Fruit fly (Drosophila melanogaster) whole organism, embryonic: ENCODE results near the gene CG31710.

Experiments
- Abd-B ChIP-seq: fragments of 200-800 bp; sonication (Bioruptor generic); optimal IDR thresholded peaks from 2 replicates; lab custom pipeline; 2018; ENCODE audit warnings: missing biosample characterization, mild to moderate bottlenecking, missing genetic modification characterization, moderate library complexity
- CG10565 ChIP-seq: fragments of 200-800 bp; sonication (Bioruptor generic); optimal IDR thresholded peaks from 3 replicates; lab custom pipeline; 2016; ENCODE audit warnings: missing biosample characterization, mild to moderate bottlenecking, missing genetic modification characterization
- CG11247 ChIP-seq: fragments of 200-800 bp; sonication (Bioruptor generic); IDR thresholded peaks from 2 replicates; pipeline ENCODE4 v1.3.6; 2022; ENCODE audit warnings: missing biosample characterization, missing genetic modification characterization
- CG11504 ChIP-seq: fragments of 200-800 bp; sonication (Bioruptor generic); optimal IDR thresholded peaks from 3 replicates; lab custom pipeline; 2019; ENCODE audit warnings: missing biosample characterization, mild to moderate bottlenecking, missing genetic modification characterization, moderate library complexity
- CG12744 ChIP-seq: fragments of 200-800 bp; sonication (Bioruptor generic); optimal IDR thresholded peaks from 2 replicates; lab custom pipeline; 2016; ENCODE audit warnings: missing biosample characterization, missing genetic modification characterization
- CG15269 ChIP-seq: fragments of 200-800 bp; sonication (Bioruptor generic); optimal IDR thresholded peaks from 2 replicates; lab custom pipeline; 2018; ENCODE audit warnings: missing biosample characterization, mild to moderate bottlenecking, missing genetic modification characterization, moderate library complexity
- CG16779 ChIP-seq: fragments of 200-800 bp; sonication (Bioruptor generic); IDR thresholded peaks from 2 replicates; pipeline ENCODE4 v1.3.6; 2022; ENCODE audit warnings: missing biosample characterization, missing genetic modification characterization
- CG17359 ChIP-seq: fragments of 200-800 bp; sonication (Bioruptor generic); optimal IDR thresholded peaks from 3 replicates; lab custom pipeline; 2018; ENCODE audit warnings: missing biosample characterization, mild to moderate bottlenecking, missing genetic modification characterization, moderate library complexity
- CG2120 ChIP-seq: fragments of 200-800 bp; sonication (Bioruptor generic); optimal IDR thresholded peaks from 3 replicates; lab custom pipeline; 2016; ENCODE audit warnings: missing biosample characterization, missing genetic modification characterization
- CG2678 ChIP-seq: fragments of 200-800 bp; sonication (Bioruptor generic); optimal IDR thresholded peaks from 3 replicates; lab custom pipeline; 2019; ENCODE audit warnings: missing biosample characterization, mild to moderate bottlenecking, missing genetic modification characterization, moderate library complexity
- CG2875 ChIP-seq: fragments of 200-800 bp; sonication (Bioruptor generic); optimal IDR thresholded peaks from 2 replicates; lab custom pipeline; 2017; ENCODE audit warnings: missing biosample characterization, mild to moderate bottlenecking, missing genetic modification characterization, missing genetic modification reagents
- CG4282 ChIP-seq: fragments of 200-800 bp; sonication (Bioruptor generic); optimal IDR thresholded peaks from 2 replicates; lab custom pipeline; 2016; ENCODE audit warnings: missing biosample characterization, missing genetic modification characterization
- CG43689 ChIP-seq: fragments of 200-800 bp; sonication (Bioruptor generic); IDR thresholded peaks from 2 replicates; pipeline ENCODE4 v1.3.6; 2022; ENCODE audit warnings: missing biosample characterization, missing genetic modification characterization
- CG4730 ChIP-seq: fragments of 200-800 bp; sonication (Bioruptor generic); IDR thresholded peaks from 2 replicates; pipeline ENCODE4 v1.3.6; 2022; ENCODE audit warnings: missing biosample characterization, missing genetic modification characterization
- CG7786 ChIP-seq: fragments of 200-800 bp; sonication (Bioruptor generic); optimal IDR thresholded peaks from 2 replicates; lab custom pipeline; 2016; ENCODE audit warnings: missing biosample characterization, missing genetic modification characterization
- CG7839 ChIP-seq: fragments of 200-800 bp; sonication (Bioruptor generic); optimal IDR thresholded peaks from 3 replicates; lab custom pipeline; 2018; ENCODE audit warnings: missing biosample characterization, mild to moderate bottlenecking, missing genetic modification characterization, moderate library complexity
- CG9727 ChIP-seq: fragments of 200-800 bp; sonication (Bioruptor generic); optimal IDR thresholded peaks from 3 replicates; lab custom pipeline; 2017; ENCODE audit warnings: missing biosample characterization, mild to moderate bottlenecking, missing genetic modification characterization
- Drgx ChIP-seq: fragments of 200-800 bp; sonication (Bioruptor generic); IDR thresholded peaks from 2 replicates; pipeline ENCODE4 v1.3.6; 2022; ENCODE audit warnings: missing biosample characterization, missing genetic modification characterization
- E2f1 ChIP-seq: fragments of 200-800 bp; sonication (Bioruptor generic); IDR thresholded peaks from 2 replicates; pipeline ENCODE4 v1.3.6; 2022; ENCODE audit warnings: missing biosample characterization, missing genetic modification characterization
- Fer1 ChIP-seq: fragments of 200-800 bp; sonication (Bioruptor generic); optimal IDR thresholded peaks from 2 replicates; lab custom pipeline; 2017; ENCODE audit warnings: missing biosample characterization, mild to moderate bottlenecking, missing genetic modification characterization
- HHEX ChIP-seq: fragments of 200-800 bp; sonication (Bioruptor generic); optimal IDR thresholded peaks from 3 replicates; lab custom pipeline; 2017; ENCODE audit warnings: missing biosample characterization, mild to moderate bottlenecking, missing genetic modification characterization, missing genetic modification reagents
- Max ChIP-seq: fragments of 200-800 bp; sonication (Bioruptor generic); optimal IDR thresholded peaks from 2 replicates; lab custom pipeline; 2016; ENCODE audit warnings: missing biosample characterization, mild to moderate bottlenecking, missing genetic modification characterization
- PHDP ChIP-seq: fragments of 200-800 bp; sonication (Bioruptor generic); optimal IDR thresholded peaks from 3 replicates; lab custom pipeline; 2018; ENCODE audit warnings: missing biosample characterization, mild to moderate bottlenecking, missing genetic modification characterization, moderate library complexity
- Rfx ChIP-seq: fragments of 200-800 bp; sonication (Bioruptor generic); IDR thresholded peaks from 2 replicates; pipeline ENCODE4 v1.3.6; 2022; ENCODE audit warnings: missing biosample characterization, missing genetic modification characterization
- Sox100B ChIP-seq: fragments of 200-800 bp; sonication (Bioruptor generic); optimal IDR thresholded peaks from 3 replicates; lab custom pipeline; 2018; ENCODE audit warnings: missing biosample characterization, mild to moderate bottlenecking, missing genetic modification characterization
- TFAM ChIP-seq: fragments of 200-800 bp; sonication (Bioruptor generic); optimal IDR thresholded peaks from 2 replicates; lab custom pipeline; 2017; ENCODE audit warnings: missing biosample characterization, missing genetic modification characterization, inconsistent platforms
- Xrp1 ChIP-seq: fragments of 200-800 bp; sonication (Bioruptor generic); IDR thresholded peaks from 2 replicates; pipeline ENCODE4 v1.3.6; 2022; ENCODE audit warnings: missing biosample characterization, missing genetic modification characterization
- al ChIP-seq: fragments of 200-800 bp; sonication (Bioruptor generic); IDR thresholded peaks from 2 replicates; pipeline ENCODE4 v1.3.6; 2022; ENCODE audit warnings: missing biosample characterization, missing genetic modification characterization
- caup ChIP-seq: fragments of 200-800 bp; sonication (Bioruptor generic); optimal IDR thresholded peaks from 3 replicates; lab custom pipeline; 2017; ENCODE audit warnings: missing biosample characterization, mild to moderate bottlenecking, missing genetic modification characterization, moderate library complexity; ENCODE audit not compliant: severe bottlenecking
- cg ChIP-seq: fragments of 200-800 bp; sonication (Bioruptor generic); optimal IDR thresholded peaks from 3 replicates; lab custom pipeline; 2019; ENCODE audit warnings: missing biosample characterization, mild to moderate bottlenecking, missing genetic modification characterization, moderate library complexity
- corto ChIP-seq: fragments of 200-800 bp; sonication (Bioruptor generic); optimal IDR thresholded peaks from 2 replicates; lab custom pipeline; 2016; ENCODE audit warnings: missing biosample characterization, mild to moderate bottlenecking, missing genetic modification characterization, moderate library complexity
- crol ChIP-seq: fragments of 200-800 bp; sonication (Bioruptor generic); IDR thresholded peaks from 2 replicates; pipeline ENCODE4 v1.3.6; 2022; ENCODE audit warnings: missing biosample characterization, missing genetic modification characterization
- dysf ChIP-seq: fragments of 200-800 bp; sonication (Bioruptor generic); IDR thresholded peaks from 3 replicates; pipeline ENCODE4 v1.3.6; 2022; ENCODE audit warnings: missing biosample characterization, missing genetic modification characterization
- eve ChIP-seq, 2 experiments: fragments of >200 bp; optimal IDR thresholded peaks; 2 replicates each; lab custom pipeline; 2017; ENCODE audit warnings: missing biosample characterization in 2 of 2, missing genetic modification characterization in 2 of 2
- exex ChIP-seq: fragments of 200-800 bp; sonication (Bioruptor generic); optimal IDR thresholded peaks from 4 replicates; lab custom pipeline; 2018; ENCODE audit warnings: missing biosample characterization, mild to moderate bottlenecking, missing genetic modification characterization, moderate library complexity
- eyg ChIP-seq: fragments of 200-800 bp; sonication (Bioruptor generic); optimal IDR thresholded peaks from 3 replicates; lab custom pipeline; 2016; ENCODE audit warnings: missing biosample characterization, missing genetic modification characterization
- lmd ChIP-seq: fragments of 200-800 bp; sonication (Bioruptor generic); IDR thresholded peaks from 2 replicates; pipeline ENCODE4 v1.3.6; 2022; ENCODE audit warnings: missing biosample characterization, missing genetic modification characterization
- mam ChIP-seq: fragments of 200-800 bp; sonication (Bioruptor generic); optimal IDR thresholded peaks from 3 replicates; lab custom pipeline; 2016; ENCODE audit warnings: missing biosample characterization, missing genetic modification characterization
- nmo ChIP-seq: fragments of 200-800 bp; sonication (Bioruptor generic); optimal IDR thresholded peaks from 2 replicates; lab custom pipeline; 2018; ENCODE audit warnings: missing biosample characterization, mild to moderate bottlenecking, missing genetic modification characterization, moderate library complexity
- pan ChIP-seq, 4 experiments: fragments of >200 bp in 3 of 4; fragments of 200-800 bp in 1 of 4; sonication (Bioruptor generic) in 1 of 4; optimal IDR thresholded peaks in 3 of 4; IDR thresholded peaks in 1 of 4; 2 replicates each; pipeline versions ENCODE4 v1.3.6 to Lab custom; 2017 to 2022; ENCODE audit warnings: missing biosample characterization in 2 of 4, missing genetic modification characterization in 2 of 4, mixed read lengths in 1 of 4
- ranshi ChIP-seq: fragments of 200-800 bp; sonication (Bioruptor generic); IDR thresholded peaks from 2 replicates; pipeline ENCODE4 v1.3.6; 2022; ENCODE audit warnings: missing biosample characterization, missing genetic modification characterization
- row ChIP-seq: fragments of 200-800 bp; sonication (Bioruptor generic); IDR thresholded peaks from 3 replicates; pipeline ENCODE4 v1.3.6; 2022; ENCODE audit warnings: missing biosample characterization, missing genetic modification characterization
- sob ChIP-seq: fragments of 200-800 bp; sonication (Bioruptor generic); IDR thresholded peaks from 2 replicates; pipeline ENCODE4 v1.3.6; 2022; ENCODE audit warnings: missing biosample characterization, missing genetic modification characterization
- stc ChIP-seq: fragments of 200-800 bp; sonication (Bioruptor generic); IDR thresholded peaks from 2 replicates; pipeline ENCODE4 v1.3.6; 2022; ENCODE audit warnings: missing biosample characterization, missing genetic modification characterization
- stwl ChIP-seq: fragments of 200-800 bp; sonication (Bioruptor generic); optimal IDR thresholded peaks from 3 replicates; lab custom pipeline; 2018; ENCODE audit warnings: missing biosample characterization, mild to moderate bottlenecking, missing genetic modification characterization, moderate library complexity
- ttk ChIP-seq: fragments of 200-800 bp; sonication (Bioruptor generic); IDR thresholded peaks from 2 replicates; pipeline ENCODE4 v2.1.2; 2022; ENCODE audit warnings: missing biosample characterization, missing genetic modification characterization
- tup ChIP-seq: fragments of 200-800 bp; sonication (Bioruptor generic); optimal IDR thresholded peaks from 2 replicates; lab custom pipeline; 2016; ENCODE audit warnings: missing biosample characterization, mild to moderate bottlenecking, missing genetic modification characterization, moderate library complexity
- z ChIP-seq: fragments of 200-800 bp; sonication (Bioruptor generic); IDR thresholded peaks from 3 replicates; pipeline ENCODE4 v1.3.6; 2022; ENCODE audit warnings: missing biosample characterization, missing genetic modification characterization

The CG31710 gene

DNA sequence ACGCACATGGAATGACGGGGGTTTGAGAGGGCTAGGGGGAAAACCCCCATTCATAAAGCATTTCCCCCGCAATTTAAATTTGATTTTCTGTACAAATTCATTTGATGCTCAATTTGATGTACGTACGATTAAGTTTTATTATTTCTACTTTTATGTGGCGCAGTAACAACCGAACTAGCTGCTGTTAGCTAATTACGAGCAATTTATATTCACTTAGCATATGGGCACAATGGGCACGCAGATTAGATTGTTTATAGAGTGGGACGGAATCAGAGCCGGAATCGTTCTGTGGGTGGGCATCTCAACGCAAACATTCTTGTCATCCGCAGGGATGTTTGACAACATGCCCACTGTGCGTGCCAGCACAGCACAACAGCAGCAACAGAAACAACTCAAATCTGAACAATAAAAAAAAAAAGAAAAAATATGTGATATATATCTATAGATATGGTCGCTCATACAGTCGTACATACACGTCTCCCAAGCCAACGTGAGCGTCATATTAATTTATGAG lies 34.8 kb downstream of the CG31710 start (continued):
- TF ChIP-seq dysf (GFP tag; lab: Robert Waterston, UW) (0 out of 3 replicates have a peak, but pooled peaks have one; percentile 21), CG43689 (GFP tag; lab: Robert Waterston, UW) (no peak), exex (tag; lab: Kevin White, UChicago) (peak; percentile 37), z (0 out of 3 replicates have a peak, but pooled peaks have one; percentile 44), crol (GFP tag; lab: Robert Waterston, UW) (0 out of 2 replicates have a peak, but pooled peaks have one; percentile 37)

- TF ChIP-seq Rfx (GFP tag; lab: Robert Waterston, UW) (peak; percentile 32; the same call in 1 of the 2 replicates), caup (GFP tag; lab: Kevin White, UChicago) (no peak), Xrp1 (GFP tag; lab: Robert Waterston, UW) (peak; percentile 42; the same call in 1 of the 2 replicates), stc (peak; percentile 54), Max (GFP tag; lab: Kevin White, UChicago) (no peak), nmo (GFP tag; lab: Kevin White, UChicago) (peak; percentile 7), al (no peak), pan (optimal IDR thresholded peaks at IDR 0.05; lab: Kevin White, UChicago) (no peak), pan (GFP tag; optimal IDR thresholded peaks at IDR 0.05 in 1 of 2, IDR thresholded peaks at IDR 0.05 in 1 of 2) (peak in 1 of 2 experiments; percentile 26), ranshi (GFP tag; lab: Robert Waterston, UW) (0 out of 2 replicates have a peak, but pooled peaks have one; percentile 25), CG7786 (GFP tag; lab: Kevin White, UChicago) (no peak), sob (peak; percentile 36; the same call in 1 of the 2 replicates), stwl (tag; lab: Kevin White, UChicago) (no peak), CG15269 (peak; percentile 10), CG17359 (tag; lab: Kevin White, UChicago) (peak; percentile 29), CG4282 (GFP tag; lab: Kevin White, UChicago) (no peak), CG10565 (GFP tag; lab: Kevin White, UChicago) (no peak), CG11504 (tag; lab: Kevin White, UChicago) (peak; percentile 47), eyg (GFP tag; lab: Kevin White, UChicago) (no peak), HHEX (GFP tag; lab: Kevin White, UChicago) (peak; percentile 11), Abd-B (no peak), CG2678 (tag; lab: Kevin White, UChicago) (peak; percentile 44), corto (GFP tag; lab: Kevin White, UChicago) (no peak), CG16779 (GFP tag; lab: Robert Waterston, UW) (no peak), ttk (0 out of 2 replicates have a peak, but pooled peaks have one; percentile 13), E2f1 (0 out of 2 replicates have a peak, but pooled peaks have one; percentile 21), CG12744 (no peak), eve (GFP tag; optimal IDR thresholded peaks at IDR 0.05; lab: Kevin White, UChicago) (peak in 1 of 2 experiments; percentile 43), CG11247 (GFP tag; lab: Robert Waterston, UW) (no peak), Sox100B (GFP tag; lab: Kevin White, UChicago) (no peak), CG2120 (GFP tag; lab: Kevin White, UChicago) (no peak), CG7839 (peak; percentile 32), cg (GFP tag; lab: Kevin White, UChicago) (no peak), CG4730 (GFP tag; lab: Robert Waterston, UW) (no peak), Drgx (peak; percentile 92), lmd (GFP tag; lab: Robert Waterston, UW) (peak; percentile 39; the same call in 1 of the 2 replicates), row (peak; percentile 40; the same call in 1 of the 3 replicates), PHDP (tag; lab: Kevin White, UChicago) (peak; percentile 5), tup (GFP tag; lab: Kevin White, UChicago) (no peak), Fer1 (GFP tag; lab: Kevin White, UChicago) (peak; percentile 19), CG9727 (no peak), mam (no peak), TFAM (GFP tag; lab: Kevin White, UChicago) (no peak), CG2875 (no peak)
Observed at dm6 chr2L:9669354-9669753, 36.4 kb downstream of the CG31710 start.
